Worm (Caenorhabditis elegans): ENCODE measurements around the gene srz-97.

ce11 chrV:14472229-14472628, 4.2 kb upstream of the srz-97 start, which contains the start of gene clec-227:
- TF ChIP-seq snpc-4 (tag; optimal IDR thresholded peaks at IDR 0.05) (no peak), eor-1 (tag; optimal IDR thresholded peaks at IDR 0.05) (no peak), unc-39 (tag; optimal IDR thresholded peaks at IDR 0.05) (no peak), ZK546.5 (tag; optimal IDR thresholded peaks at IDR 0.05) (no peak), elt-2 (tag; optimal IDR thresholded peaks at IDR 0.05) (no peak), elt-1 (tag; optimal IDR thresholded peaks at IDR 0.05) (no peak), skn-1 (tag; optimal IDR thresholded peaks at IDR 0.05) (no peak)
